Fruit fly (Drosophila melanogaster) whole organism, wandering third instar larva: ENCODE measurements around the gene Dnaaf4.
A peak's percentile ranks its signal among the peaks of the same experiment; 100 is the strongest.

ENCODE experiments used
- Abd-B ChIP-seq: fragments of >200 bp; optimal IDR thresholded peaks from 2 replicates; lab custom pipeline; 2017; ENCODE audit warnings: missing biosample characterization, missing genetic modification characterization
- CG32264 ChIP-seq: fragments of 200-800 bp; sonication (Bioruptor generic); optimal IDR thresholded peaks from 2 replicates; lab custom pipeline; 2016; ENCODE audit warnings: missing biosample characterization, missing genetic modification characterization
- CG9705 ChIP-seq: fragments of 200-800 bp; sonication (Bioruptor generic); optimal IDR thresholded peaks from 2 replicates; lab custom pipeline; 2018; ENCODE audit warnings: missing biosample characterization, mild to moderate bottlenecking, missing genetic modification characterization
- Dfd ChIP-seq: fragments of >200 bp; optimal IDR thresholded peaks from 2 replicates; lab custom pipeline; 2017; ENCODE audit warnings: missing biosample characterization, missing genetic modification characterization
- Dif ChIP-seq: fragments of 200-275, 200-300 bp; sonication (Bioruptor generic); optimal IDR thresholded peaks from 2 replicates; lab custom pipeline; 2018; ENCODE audit warnings: missing biosample characterization, missing genetic modification characterization; ENCODE audit not compliant: partially characterized antibody
- GATAd ChIP-seq: sonication (Bioruptor generic); optimal IDR thresholded peaks from 2 replicates; lab custom pipeline; 2016; ENCODE audit warnings: missing biosample characterization, missing genetic modification characterization
- HLH106 ChIP-seq: fragments of 200-800 bp; optimal IDR thresholded peaks from 3 replicates; lab custom pipeline; 2019; ENCODE audit warnings: missing biosample characterization, mild to moderate bottlenecking, missing genetic modification characterization, moderate library complexity
- Hnf4 ChIP-seq: fragments of 200-800 bp; sonication (Bioruptor generic); optimal IDR thresholded peaks from 2 replicates; lab custom pipeline; 2016; ENCODE audit warnings: missing biosample characterization, mild to moderate bottlenecking, missing genetic modification characterization
- Hr78 ChIP-seq: fragments of >200 bp; optimal IDR thresholded peaks from 2 replicates; lab custom pipeline; 2017; ENCODE audit warnings: missing biosample characterization, missing genetic modification characterization
- Hr83 ChIP-seq: fragments of 200-300 bp; sonication (Bioruptor generic); optimal IDR thresholded peaks from 2 replicates; lab custom pipeline; 2016; ENCODE audit warnings: missing biosample characterization, mild to moderate bottlenecking, missing genetic modification characterization, moderate library complexity; ENCODE audit not compliant: poor library complexity, severe bottlenecking
- Jra ChIP-seq: sonication (Bioruptor generic); optimal IDR thresholded peaks from 2 replicates; lab custom pipeline; 2016; ENCODE audit warnings: missing biosample characterization, missing genetic modification characterization
- Mio ChIP-seq: sonication (Bioruptor generic); optimal IDR thresholded peaks from 2 replicates; lab custom pipeline; 2016; ENCODE audit warnings: missing biosample characterization, missing genetic modification characterization
- Myc ChIP-seq: fragments of >200 bp; optimal IDR thresholded peaks from 2 replicates; lab custom pipeline; 2017
- N ChIP-seq: fragments of >200 bp; optimal IDR thresholded peaks from 2 replicates; lab custom pipeline; 2018; ENCODE audit warnings: missing biosample characterization, missing external identifiers, missing genetic modification characterization
- OdsH ChIP-seq: fragments of 200-800 bp; sonication (Bioruptor generic); optimal IDR thresholded peaks from 2 replicates; lab custom pipeline; 2016; ENCODE audit warnings: missing biosample characterization, mild to moderate bottlenecking, missing genetic modification characterization
- Sp1 ChIP-seq: fragments of 200-800 bp; sonication (Bioruptor generic); optimal IDR thresholded peaks from 3 replicates; lab custom pipeline; 2019; ENCODE audit warnings: missing biosample characterization, mild to moderate bottlenecking, missing genetic modification characterization, moderate library complexity
- Vsx2 ChIP-seq: fragments of 200-300, 225-300 bp; sonication (Bioruptor generic); optimal IDR thresholded peaks from 2 replicates; lab custom pipeline; 2018; ENCODE audit warnings: missing biosample characterization, missing genetic modification characterization; ENCODE audit not compliant: partially characterized antibody
- br ChIP-seq: fragments of 200-800 bp; sonication (Bioruptor generic); optimal IDR thresholded peaks from 2 replicates; lab custom pipeline; 2016; ENCODE audit warnings: missing biosample characterization, missing genetic modification characterization
- brk ChIP-seq: fragments of 200-800 bp; sonication (Bioruptor generic); optimal IDR thresholded peaks from 2 replicates; lab custom pipeline; 2016; ENCODE audit warnings: missing biosample characterization, mild to moderate bottlenecking, missing genetic modification characterization
- dl ChIP-seq, 2 experiments: fragments of 175-275, 200-275 bp in 1 of 2; fragments of 200-275 bp in 1 of 2; sonication (Bioruptor generic); optimal IDR thresholded peaks; lab custom pipeline; 2018; ENCODE audit warnings: mild to moderate bottlenecking in 2 of 2, missing biosample characterization in 2 of 2, missing genetic modification characterization in 2 of 2, moderate library complexity in 2 of 2; ENCODE audit not compliant: partially characterized antibody in 2 of 2, insufficient read depth in 1 of 2
- dmrt93B ChIP-seq: fragments of 200-800 bp; sonication (Bioruptor generic); optimal IDR thresholded peaks from 2 replicates; lab custom pipeline; 2018; ENCODE audit warnings: missing biosample characterization, mild to moderate bottlenecking, missing genetic modification characterization
- dsf ChIP-seq: sonication (Bioruptor generic); optimal IDR thresholded peaks from 2 replicates; lab custom pipeline; 2016; ENCODE audit warnings: missing biosample characterization, missing genetic modification characterization, borderline replicate concordance
- ey ChIP-seq: fragments of 200-800 bp; sonication (Bioruptor generic); optimal IDR thresholded peaks from 2 replicates; lab custom pipeline; 2016; ENCODE audit warnings: missing biosample characterization, missing genetic modification characterization
- foxo ChIP-seq, 2 experiments: fragments of 200-800 bp; sonication (Bioruptor generic); optimal IDR thresholded peaks; 2 replicates in 1 of 2; 3 replicates in 1 of 2; lab custom pipeline; 2016 to 2017; ENCODE audit warnings: missing biosample characterization in 2 of 2, missing genetic modification characterization in 2 of 2
- fru ChIP-seq: fragments of 200-800 bp; sonication (Bioruptor generic); optimal IDR thresholded peaks from 3 replicates; lab custom pipeline; 2016; ENCODE audit warnings: missing biosample characterization, mild to moderate bottlenecking, missing genetic modification characterization
- h ChIP-seq: fragments of 200-800 bp; sonication (Bioruptor generic); optimal IDR thresholded peaks from 3 replicates; lab custom pipeline; 2016; ENCODE audit warnings: missing biosample characterization, mild to moderate bottlenecking, missing genetic modification characterization
- jim ChIP-seq: fragments of 175-275, 200-325 bp; sonication (Bioruptor generic); optimal IDR thresholded peaks from 2 replicates; lab custom pipeline; 2016; ENCODE audit warnings: missing biosample characterization, mild to moderate bottlenecking, missing genetic modification characterization
- lola ChIP-seq: fragments of >200 bp; optimal IDR thresholded peaks from 2 replicates; lab custom pipeline; 2017; ENCODE audit warnings: missing biosample characterization, missing genetic modification characterization
- pan ChIP-seq: fragments of >200 bp; optimal IDR thresholded peaks from 2 replicates; lab custom pipeline; 2017
- psq ChIP-seq: fragments of 200-800 bp; sonication (Bioruptor generic); optimal IDR thresholded peaks from 3 replicates; lab custom pipeline; 2017; ENCODE audit warnings: missing biosample characterization, mild to moderate bottlenecking, missing genetic modification characterization, moderate library complexity
- sage ChIP-seq: fragments of 200-800 bp; sonication (Bioruptor generic); optimal IDR thresholded peaks from 2 replicates; lab custom pipeline; 2016; ENCODE audit warnings: missing biosample characterization, mild to moderate bottlenecking, missing genetic modification characterization
- sv ChIP-seq: fragments of 200-800 bp; sonication (Bioruptor generic); optimal IDR thresholded peaks from 3 replicates; lab custom pipeline; 2016; ENCODE audit warnings: missing biosample characterization, missing genetic modification characterization
- tai ChIP-seq: sonication (Bioruptor generic); optimal IDR thresholded peaks from 2 replicates; lab custom pipeline; 2016; ENCODE audit warnings: missing biosample characterization, missing genetic modification characterization
- usp ChIP-seq: fragments of >200 bp; optimal IDR thresholded peaks from 2 replicates; lab custom pipeline; 2017; ENCODE audit warnings: missing biosample characterization, missing genetic modification characterization
- woc ChIP-seq: sonication (Bioruptor generic); optimal IDR thresholded peaks from 2 replicates; lab custom pipeline; 2016; ENCODE audit warnings: missing biosample characterization, mild to moderate bottlenecking, missing genetic modification characterization

The Dnaaf4 gene

DNA sequence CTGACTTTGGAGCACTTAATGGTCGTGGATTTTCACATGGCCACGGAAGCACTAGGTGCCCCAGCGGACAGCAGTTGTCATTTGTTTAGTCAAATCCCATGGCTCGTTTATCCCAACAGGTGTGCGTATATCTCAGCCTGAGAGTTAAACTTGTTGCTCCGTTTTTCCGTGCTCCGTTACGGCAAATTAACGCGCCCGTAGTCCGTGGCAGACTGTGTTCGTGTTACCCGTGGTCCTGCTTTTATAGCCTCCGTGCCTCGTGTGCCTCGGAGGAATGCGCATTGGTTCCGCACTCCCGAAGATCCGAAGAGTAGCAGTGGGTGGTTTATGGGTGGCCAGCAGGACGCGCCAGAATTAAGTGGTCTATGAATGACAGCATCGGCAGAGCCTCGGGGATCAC, 27.5 kb upstream of the Dnaaf4 start, which contains the start of gene Gyc32E:
Gene Gyc32E, minus strand, starts transcription at position 133 of the 400 bp plus-strand sequence.
- TF ChIP-seq lola (GFP tag; lab: Kevin White, UChicago) (no peak), Dif (GFP tag; lab: Kevin White, UChicago) (no peak), brk (GFP tag; lab: Kevin White, UChicago) (no peak), br (no peak)

DNA sequence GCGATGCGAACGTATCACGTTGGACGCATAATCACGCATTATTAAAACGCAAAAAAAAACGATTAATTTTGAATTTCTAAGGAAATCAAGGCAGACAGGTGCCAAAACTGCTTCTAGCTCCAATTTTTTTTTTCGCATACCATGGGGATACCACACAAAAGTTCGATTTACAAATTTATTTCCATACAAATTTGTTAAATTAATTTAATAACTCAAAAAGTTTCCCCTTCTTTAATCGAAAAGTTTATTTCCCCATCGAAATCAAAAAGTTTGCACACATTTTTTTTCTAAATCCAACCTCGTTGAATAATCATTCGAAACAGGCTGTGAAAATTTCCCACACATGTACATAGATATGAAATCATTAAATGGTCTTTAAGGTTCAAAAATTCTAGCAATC, 23.8 kb upstream of the Dnaaf4 start, which contains the start of gene CG31867:
Gene CG31867, minus strand, starts transcription at position 101 of the 400 bp plus-strand sequence.
- no peak for TF ChIP-seq Dif (GFP tag; lab: Kevin White, UChicago)
- TF ChIP-seq GATAd (GFP tag; lab: Kevin White, UChicago): no peak
- no peak for TF ChIP-seq CG9705 (GFP tag; lab: Kevin White, UChicago)
- no peak for TF ChIP-seq Dfd (GFP tag; lab: Kevin White, UChicago)
- no peak for TF ChIP-seq N (GFP tag; lab: Kevin White, UChicago)
- TF ChIP-seq Myc: no peak
- no peak for TF ChIP-seq dsf (GFP tag; lab: Kevin White, UChicago)
- TF ChIP-seq jim: no peak
- no peak for TF ChIP-seq HLH106
- TF ChIP-seq Hr78 (GFP tag; lab: Kevin White, UChicago): no peak
- TF ChIP-seq foxo (GFP tag; optimal IDR thresholded peaks at IDR 0.05; lab: Kevin White, UChicago): no peak
- no peak for TF ChIP-seq tai (GFP tag; lab: Kevin White, UChicago)
- TF ChIP-seq dmrt93B (GFP tag; lab: Kevin White, UChicago): no peak
- no peak for TF ChIP-seq sv
- TF ChIP-seq pan (lab: Kevin White, UChicago): no peak
- no peak for TF ChIP-seq Mio

DNA sequence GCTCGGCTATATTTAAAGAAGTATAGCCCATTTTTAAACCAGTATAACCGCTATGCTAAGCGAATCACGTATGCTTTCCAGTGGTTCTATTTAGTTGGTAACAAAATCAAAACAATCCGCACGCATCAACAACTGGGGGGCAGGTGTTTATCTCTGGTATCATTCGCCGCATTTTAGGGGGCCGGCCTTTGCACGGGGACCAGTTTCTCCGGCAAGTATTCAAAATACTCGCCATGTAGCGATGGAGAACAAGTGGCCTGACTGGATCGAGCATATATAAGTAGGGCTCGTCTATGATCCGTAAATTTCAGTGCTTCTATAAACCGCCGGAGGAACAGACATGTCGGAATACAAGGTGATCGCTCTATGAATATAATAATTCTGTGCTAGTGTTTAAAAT, 14.6 kb upstream of the Dnaaf4 start, which contains the start of gene hgo:
Gene hgo, plus strand, starts transcription at position 301 of the 400 bp plus-strand sequence.
- TF ChIP-seq Abd-B (no peak), OdsH (no peak), lola (GFP tag; lab: Kevin White, UChicago) (no peak), Jra (GFP tag; lab: Kevin White, UChicago) (no peak), Hr83 (GFP tag; lab: Kevin White, UChicago) (no peak), br (no peak), dmrt93B (GFP tag; lab: Kevin White, UChicago) (no peak), jim (no peak), Dif (GFP tag; lab: Kevin White, UChicago) (no peak), sv (no peak), usp (GFP tag; lab: Kevin White, UChicago) (no peak), psq (no peak)
- TF ChIP-seq, all 38 proteins: peak for 0

DNA sequence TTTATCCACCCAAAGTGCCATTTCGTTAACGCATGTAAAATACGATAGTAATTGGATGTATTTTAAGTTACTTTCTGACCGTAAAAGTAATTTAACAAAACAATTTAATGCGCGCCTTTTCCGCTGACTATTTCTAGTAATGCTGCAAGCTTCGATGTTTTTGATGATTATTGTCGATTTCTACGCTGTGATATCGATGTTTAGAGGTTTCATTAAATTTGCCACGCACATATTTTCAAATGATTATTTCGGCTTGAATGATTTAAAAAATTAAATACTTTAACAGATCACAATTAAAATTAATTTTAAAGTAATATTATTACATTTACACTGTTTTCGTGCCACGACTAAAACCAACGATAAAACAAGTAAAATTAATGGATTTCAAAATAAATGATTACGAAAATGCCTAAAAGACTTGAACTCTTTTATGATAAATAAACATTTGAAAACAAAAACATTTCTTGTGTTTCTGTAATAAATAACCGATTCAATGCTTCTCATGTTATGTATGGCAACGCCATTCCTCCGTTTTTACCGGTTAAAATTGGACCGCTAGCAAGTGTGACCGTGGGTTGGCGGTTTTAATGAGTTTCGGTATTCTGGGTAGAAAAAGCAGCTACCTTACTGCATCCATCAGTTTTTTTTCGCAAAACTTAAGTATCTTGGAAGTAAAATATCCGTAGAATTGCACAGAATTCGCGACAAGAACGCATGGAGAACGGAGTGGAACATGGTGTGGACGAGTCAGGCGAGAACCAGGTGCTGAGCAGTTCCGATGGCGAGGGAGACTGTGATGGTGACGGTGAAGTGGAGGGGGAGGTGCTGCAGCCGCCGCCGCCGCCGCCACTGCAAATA, 8.9 kb upstream of the Dnaaf4 start, which contains the start of the genes RfC38 and CG4751:
Gene RfC38, minus strand, starts transcription at position 495 of the 858 bp plus-strand sequence.
Gene CG4751, plus strand, starts transcription at position 587 of the 858 bp plus-strand sequence.
- TF ChIP-seq CG32264 (GFP tag; lab: Kevin White, UChicago) (no peak), sv (no peak), N (GFP tag; lab: Kevin White, UChicago) (no peak), jim (no peak), sage (GFP tag; lab: Kevin White, UChicago) (no peak), usp (GFP tag; lab: Kevin White, UChicago) (no peak), Hr83 (GFP tag; lab: Kevin White, UChicago) (no peak), lola (GFP tag; lab: Kevin White, UChicago) (no peak), Myc (peak; percentile 47)

DNA sequence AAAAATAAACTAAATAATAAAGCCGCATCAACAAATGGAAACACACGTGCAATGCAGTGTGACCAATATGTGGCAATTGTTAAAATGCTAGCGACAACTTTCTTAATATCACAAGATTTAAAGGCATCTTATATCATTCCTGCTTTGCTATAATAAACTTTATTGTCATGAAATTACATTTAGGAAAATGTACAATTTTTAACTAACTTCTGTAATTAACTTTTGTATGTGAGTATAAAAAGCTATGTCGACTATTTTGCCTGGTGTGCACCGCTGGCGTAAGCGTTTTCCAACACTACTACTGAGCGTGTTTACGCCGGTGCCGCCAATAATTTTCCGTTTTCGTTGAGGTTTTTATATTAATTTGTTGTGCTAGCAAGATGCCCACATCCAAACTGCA, 2.0 kb upstream of the Dnaaf4 start, which contains the start of the genes Csl4 and Nup160:
Gene Csl4, minus strand, starts transcription at position 69 of the 400 bp plus-strand sequence.
Gene Nup160, plus strand, starts transcription at position 279 of the 400 bp plus-strand sequence.
- no peak for TF ChIP-seq dl (GFP tag; optimal IDR thresholded peaks at IDR 0.05; lab: Kevin White, UChicago; ENCODE audit: insufficient read depth in 1 of 2, partially characterized antibody in 2 of 2)
- TF ChIP-seq CG32264 (GFP tag; lab: Kevin White, UChicago): peak; percentile 46
- TF ChIP-seq Hnf4 (GFP tag; lab: Kevin White, UChicago): no peak
- peak; percentile 53 for TF ChIP-seq Mio
- peak; percentile 86 for TF ChIP-seq woc (GFP tag; lab: Kevin White, UChicago)
- no peak for TF ChIP-seq N (GFP tag; lab: Kevin White, UChicago)
- TF ChIP-seq ey (GFP tag; lab: Kevin White, UChicago): peak; percentile 87
- peak; percentile 65 for TF ChIP-seq CG9705 (GFP tag; lab: Kevin White, UChicago)
- no peak for TF ChIP-seq h
- no peak for TF ChIP-seq sage (GFP tag; lab: Kevin White, UChicago)
- TF ChIP-seq Vsx2 (GFP tag; lab: Kevin White, UChicago): no peak
- peak; percentile 4 to 92 for TF ChIP-seq foxo (GFP tag; optimal IDR thresholded peaks at IDR 0.05; lab: Kevin White, UChicago)
- no peak for TF ChIP-seq fru (GFP tag; lab: Kevin White, UChicago)
- peak; percentile 69 for TF ChIP-seq Myc
- no peak for TF ChIP-seq Sp1 (GFP tag; lab: Kevin White, UChicago)
- peak; percentile 84 for TF ChIP-seq sv
- TF ChIP-seq brk (GFP tag; lab: Kevin White, UChicago): no peak
- TF ChIP-seq OdsH: peak; percentile 79
- peak; percentile 78 for TF ChIP-seq HLH106
- TF ChIP-seq Jra (GFP tag; lab: Kevin White, UChicago): no peak
- TF ChIP-seq jim: no peak
- peak; percentile 82 for TF ChIP-seq Hr83 (GFP tag; lab: Kevin White, UChicago)
- TF ChIP-seq GATAd (GFP tag; lab: Kevin White, UChicago): peak; percentile 67
- TF ChIP-seq psq: peak; percentile 73
- TF ChIP-seq dsf (GFP tag; lab: Kevin White, UChicago): peak; percentile 84
- TF ChIP-seq, all 38 proteins: peak for 14
